Fruit fly (Drosophila melanogaster): Measurements from ENCODE around the gene Ttc1.

DNA sequence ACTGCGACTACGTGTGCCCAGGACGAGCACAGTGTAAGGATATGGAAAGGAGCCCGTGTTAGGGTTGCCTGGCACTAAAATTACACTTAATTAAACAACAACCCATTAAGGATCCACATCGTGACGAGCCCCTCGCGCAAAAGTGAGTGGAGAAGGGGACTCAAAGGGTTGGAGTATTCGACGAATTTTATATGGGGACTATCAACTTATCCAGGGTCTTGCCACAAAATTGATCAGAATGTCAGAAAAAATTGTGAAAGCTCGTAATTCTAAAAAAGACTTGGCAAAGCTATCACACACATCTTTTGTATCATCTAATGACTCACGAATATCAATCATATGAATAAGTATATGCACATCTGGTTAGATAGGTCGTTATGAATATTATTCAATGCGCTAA lies 12.4 kb downstream of the Ttc1 start, which contains the start of gene CG31279:
- no peak for TF ChIP-seq Gug (GFP tag; IDR thresholded peaks at IDR 0.05)
- no peak for TF ChIP-seq acj6 (GFP tag; optimal IDR thresholded peaks at IDR 0.05)
- no peak for TF ChIP-seq CG11762 (GFP tag; optimal IDR thresholded peaks at IDR 0.05; ENCODE audit: insufficient read depth)
- no peak for TF ChIP-seq Sox14 (GFP tag; optimal IDR thresholded peaks at IDR 0.05)
- TF ChIP-seq CG7368 (GFP tag; optimal IDR thresholded peaks at IDR 0.05) = no peak
- no peak for TF ChIP-seq CG8632 (GFP tag; optimal IDR thresholded peaks at IDR 0.05)
- no peak for TF ChIP-seq CG11902 (GFP tag; optimal IDR thresholded peaks at IDR 0.05)
- TF ChIP-seq Blimp-1 (GFP tag; optimal IDR thresholded peaks at IDR 0.05) = no peak
- TF ChIP-seq CG10669 (GFP tag; optimal IDR thresholded peaks at IDR 0.05) = no peak
